Worm (Caenorhabditis elegans): ENCODE measurements around the gene acdh-11.

Gene acdh-11

DNA sequence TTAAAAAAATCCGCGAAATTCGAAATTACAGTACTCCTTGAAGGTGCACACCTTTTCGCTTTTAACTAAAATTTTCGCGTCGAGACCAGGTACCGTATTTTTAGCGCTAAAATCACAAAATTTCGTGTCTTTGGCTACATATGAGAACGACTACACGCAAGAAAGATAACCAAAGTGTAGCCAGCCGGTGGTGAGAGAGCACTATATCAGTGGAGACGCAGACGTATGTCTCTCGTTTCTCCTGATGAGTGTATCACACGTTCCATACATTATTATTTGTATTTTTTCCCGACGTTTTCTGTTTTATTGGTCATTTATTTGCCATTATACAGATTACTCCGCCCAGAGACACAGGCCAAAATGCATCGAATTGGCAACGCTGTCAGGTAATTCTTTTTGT, at the start of gene acdh-11:
Gene acdh-11, plus strand, starts transcription at position 333 of the 400 bp plus-strand sequence.
- no peak for TF ChIP-seq fos-1 (tag; optimal IDR thresholded peaks at IDR 0.05)
- TF ChIP-seq elt-2 (tag; optimal IDR thresholded peaks at IDR 0.05) = peak; percentile 65
- TF ChIP-seq ceh-16 (tag; optimal IDR thresholded peaks at IDR 0.05) = no peak
- no peak for TF ChIP-seq ZK546.5 (tag; optimal IDR thresholded peaks at IDR 0.05)
- TF ChIP-seq fkh-2 (tag; optimal IDR thresholded peaks at IDR 0.05) = no peak
- peak; percentile 24 for TF ChIP-seq pqm-1 (tag; optimal IDR thresholded peaks at IDR 0.05)
- TF ChIP-seq hmg-11 (tag; optimal IDR thresholded peaks at IDR 0.05) = peak; percentile 8
- no peak for TF ChIP-seq nhr-67 (tag; optimal IDR thresholded peaks at IDR 0.05)
- no peak for TF ChIP-seq nhr-76 (tag; optimal IDR thresholded peaks at IDR 0.05)
- TF ChIP-seq nhr-237 (tag; optimal IDR thresholded peaks at IDR 0.05) = no peak
- no peak for TF ChIP-seq lsy-12 (tag; optimal IDR thresholded peaks at IDR 0.05)
- TF ChIP-seq fkh-10 (GFP tag; optimal IDR thresholded peaks at IDR 0.05) = no peak
- peak; percentile 30 for TF ChIP-seq nfya-1 (tag; optimal IDR thresholded peaks at IDR 0.05; ENCODE audit: insufficient read depth)
- TF ChIP-seq nhr-12 (tag; optimal IDR thresholded peaks at IDR 0.05) = no peak
- TF ChIP-seq nhr-11 (tag; optimal IDR thresholded peaks at IDR 0.05) = no peak
- no peak for TF ChIP-seq ceh-9 (tag; optimal IDR thresholded peaks at IDR 0.05)
- TF ChIP-seq nhr-43 (tag; optimal IDR thresholded peaks at IDR 0.05; ENCODE audit: poor library complexity, severe bottlenecking) = peak; percentile 22
- TF ChIP-seq ama-1 (optimal IDR thresholded peaks at IDR 0.05) = no peak
- no peak for TF ChIP-seq sea-2 (GFP tag; optimal IDR thresholded peaks at IDR 0.05)
- TF ChIP-seq nhr-28 (tag; optimal IDR thresholded peaks at IDR 0.05) = no peak

- no peak for TF ChIP-seq tbx-2 (tag; optimal IDR thresholded peaks at IDR 0.05)
- no peak for TF ChIP-seq elt-3 (tag; optimal IDR thresholded peaks at IDR 0.05)
- no peak for TF ChIP-seq mml-1 (tag; optimal IDR thresholded peaks at IDR 0.05)
- no peak for TF ChIP-seq nhr-12 (tag; optimal IDR thresholded peaks at IDR 0.05)
- no peak for TF ChIP-seq ceh-16 (tag; optimal IDR thresholded peaks at IDR 0.05)
- TF ChIP-seq ZK546.5 (tag; optimal IDR thresholded peaks at IDR 0.05) = no peak
- TF ChIP-seq daf-12 (tag; optimal IDR thresholded peaks at IDR 0.05) = no peak
- TF ChIP-seq elt-2 (tag; optimal IDR thresholded peaks at IDR 0.05) = no peak
- no peak for TF ChIP-seq ama-1 (optimal IDR thresholded peaks at IDR 0.05)
- no peak for TF ChIP-seq nhr-237 (tag; optimal IDR thresholded peaks at IDR 0.05)
- no peak for TF ChIP-seq lsy-12 (tag; optimal IDR thresholded peaks at IDR 0.05)
- TF ChIP-seq zag-1 (tag; optimal IDR thresholded peaks at IDR 0.05) = no peak
- TF ChIP-seq nhr-76 (tag; optimal IDR thresholded peaks at IDR 0.05) = no peak
- TF ChIP-seq mdl-1 (tag; optimal IDR thresholded peaks at IDR 0.05) = no peak
- no peak for TF ChIP-seq nfya-1 (tag; optimal IDR thresholded peaks at IDR 0.05; ENCODE audit: insufficient read depth)
- TF ChIP-seq egl-27 (tag; optimal IDR thresholded peaks at IDR 0.05) = no peak
- no peak for TF ChIP-seq R02D3.7 (tag; optimal IDR thresholded peaks at IDR 0.05)
- no peak for TF ChIP-seq ceh-82 (tag; optimal IDR thresholded peaks at IDR 0.05)
Observed at ce11 chrIII:10518884-10519283, 47.2 kb upstream of the acdh-11 start.

- no peak for TF ChIP-seq fos-1 (tag; optimal IDR thresholded peaks at IDR 0.05)
- TF ChIP-seq ceh-9 (tag; optimal IDR thresholded peaks at IDR 0.05) = no peak
- no peak for TF ChIP-seq pqm-1 (tag; optimal IDR thresholded peaks at IDR 0.05)
- TF ChIP-seq snpc-4 (tag; optimal IDR thresholded peaks at IDR 0.05) = no peak
- TF ChIP-seq nhr-43 (tag; optimal IDR thresholded peaks at IDR 0.05; ENCODE audit: poor library complexity, severe bottlenecking) = no peak
- TF ChIP-seq elt-1 (tag; optimal IDR thresholded peaks at IDR 0.05) = no peak
- TF ChIP-seq elt-2 (tag; optimal IDR thresholded peaks at IDR 0.05) = no peak
- TF ChIP-seq elt-3 (tag; optimal IDR thresholded peaks at IDR 0.05) = no peak
- no peak for TF ChIP-seq nhr-12 (tag; optimal IDR thresholded peaks at IDR 0.05)
- TF ChIP-seq nhr-76 (tag; optimal IDR thresholded peaks at IDR 0.05) = no peak
- no peak for TF ChIP-seq daf-12 (tag; optimal IDR thresholded peaks at IDR 0.05)
- TF ChIP-seq ceh-16 (tag; optimal IDR thresholded peaks at IDR 0.05) = no peak
- TF ChIP-seq mml-1 (tag; optimal IDR thresholded peaks at IDR 0.05) = no peak
- no peak for TF ChIP-seq nhr-28 (tag; optimal IDR thresholded peaks at IDR 0.05)
- TF ChIP-seq ZK546.5 (tag; optimal IDR thresholded peaks at IDR 0.05) = no peak
- TF ChIP-seq hmg-11 (tag; optimal IDR thresholded peaks at IDR 0.05) = no peak
- no peak for TF ChIP-seq nhr-23 (tag; optimal IDR thresholded peaks at IDR 0.05)
- no peak for TF ChIP-seq nhr-25 (tag; optimal IDR thresholded peaks at IDR 0.05)
Observed at ce11 chrIII:10519615-10520014, 46.4 kb upstream of the acdh-11 start.

- TF ChIP-seq nhr-76 (tag; optimal IDR thresholded peaks at IDR 0.05) = no peak
- TF ChIP-seq hmg-11 (tag; optimal IDR thresholded peaks at IDR 0.05) = no peak
- no peak for TF ChIP-seq nhr-67 (tag; optimal IDR thresholded peaks at IDR 0.05)
- peak; percentile 33 for TF ChIP-seq egl-5 (tag; optimal IDR thresholded peaks at IDR 0.05)
- TF ChIP-seq nfya-1 (tag; optimal IDR thresholded peaks at IDR 0.05; ENCODE audit: insufficient read depth) = peak; percentile 43
Observed at ce11 chrIII:10520523-10520922, 45.5 kb upstream of the acdh-11 start, which contains the start of gene unc-49. Gene unc-49, plus strand, starts transcription at chrIII:10520762.
